Worm (Caenorhabditis elegans) whole organism, L2 larva: ENCODE measurements around the gene fbxc-34.

Experiments used
- ceh-82 ChIP-seq: fragments of 150-350 bp; optimal IDR thresholded peaks from 2 replicates; lab custom pipeline; 2014; ENCODE audit warnings: missing biosample characterization, missing genetic modification characterization
- fos-1 ChIP-seq: fragments of 150-350 bp; optimal IDR thresholded peaks from 2 replicates; lab custom pipeline; 2014; ENCODE audit warnings: missing biosample characterization, missing genetic modification characterization
- gmeb-1 ChIP-seq: fragments of 150-350 bp; optimal IDR thresholded peaks from 2 replicates; lab custom pipeline; 2014; ENCODE audit warnings: missing biosample characterization, missing genetic modification characterization
- lin-39 ChIP-seq: fragments of 150-350 bp; optimal IDR thresholded peaks from 2 replicates; lab custom pipeline; 2014; ENCODE audit warnings: missing biosample characterization, missing genetic modification reagents, missing genetic modification characterization
- mdl-1 ChIP-seq, 2 experiments: fragments of 150-350 bp in 1 of 2; sonication (generic microtip) in 1 of 2; optimal IDR thresholded peaks; 2 replicates each; lab custom pipeline; 2017; ENCODE audit warnings: missing biosample characterization in 2 of 2, missing genetic modification characterization in 2 of 2
- nhr-10 ChIP-seq: sonication (generic microtip); optimal IDR thresholded peaks from 2 replicates; lab custom pipeline; 2017; ENCODE audit warnings: missing biosample characterization, missing genetic modification characterization
- nhr-237 ChIP-seq: fragments of 150-350 bp; optimal IDR thresholded peaks from 2 replicates; lab custom pipeline; 2014; ENCODE audit warnings: missing biosample characterization, missing genetic modification characterization
- nhr-25 ChIP-seq: fragments of 150-350 bp; sonication (generic microtip); optimal IDR thresholded peaks from 3 replicates; lab custom pipeline; 2014; ENCODE audit warnings: missing biosample characterization, missing genetic modification characterization
- nhr-77 ChIP-seq: fragments of 150-350 bp; optimal IDR thresholded peaks from 2 replicates; lab custom pipeline; 2014; ENCODE audit warnings: missing biosample characterization, missing genetic modification characterization
- unc-55 ChIP-seq: fragments of 150-350 bp; sonication (generic microtip); optimal IDR thresholded peaks from 3 replicates; lab custom pipeline; 2014; ENCODE audit warnings: missing biosample characterization, missing genetic modification reagents, missing genetic modification characterization
- unc-62 ChIP-seq: fragments of 150-350 bp; optimal IDR thresholded peaks from 2 replicates; lab custom pipeline; 2014; ENCODE audit warnings: missing biosample characterization, missing genetic modification reagents, missing genetic modification characterization
- ztf-11 ChIP-seq: sonication (generic microtip); optimal IDR thresholded peaks from 2 replicates; lab custom pipeline; 2017; ENCODE audit warnings: missing biosample characterization, missing genetic modification characterization
- ztf-4 ChIP-seq: fragments of 150-350 bp; optimal IDR thresholded peaks from 2 replicates; lab custom pipeline; 2014; ENCODE audit warnings: missing biosample characterization, missing genetic modification characterization

DNA sequence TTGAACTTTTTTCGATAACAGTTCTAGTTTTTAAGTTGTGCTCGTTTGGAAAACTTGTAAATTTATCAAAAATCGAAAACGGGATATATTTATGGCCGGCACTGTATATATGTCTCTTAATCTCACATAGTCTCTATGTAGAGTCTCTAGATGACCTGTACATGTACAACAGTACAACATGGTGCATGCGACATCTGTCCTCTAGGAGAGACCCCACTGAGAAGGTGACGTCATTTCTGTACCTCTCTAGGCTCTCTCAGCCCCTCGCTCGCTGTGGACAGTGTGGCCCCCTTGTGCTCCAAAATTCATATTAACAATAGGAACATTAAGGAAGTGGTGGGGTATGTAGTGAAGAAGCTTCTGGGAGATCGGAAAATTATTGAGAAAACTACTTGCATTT lies 6.3 kb downstream of the fbxc-34 start:
- no peak for TF ChIP-seq ceh-82 (tag; lab: Kevin White, UChicago)
- TF ChIP-seq nhr-25 (tag; lab: Kevin White, UChicago): no peak
- TF ChIP-seq lin-39 (tag; lab: Kevin White, UChicago): no peak
- no peak for TF ChIP-seq gmeb-1 (tag; lab: Kevin White, UChicago)
- no peak for TF ChIP-seq ztf-11 (tag; lab: Kevin White, UChicago)
- no peak for TF ChIP-seq nhr-77 (tag; lab: Kevin White, UChicago)
- no peak for TF ChIP-seq nhr-237 (tag; lab: Kevin White, UChicago)
- TF ChIP-seq nhr-10 (tag; lab: Kevin White, UChicago): no peak
- TF ChIP-seq unc-55 (GFP tag; lab: Kevin White, UChicago): no peak
- no peak for TF ChIP-seq fos-1
- TF ChIP-seq mdl-1 (tag; optimal IDR thresholded peaks at IDR 0.05; lab: Kevin White, UChicago): no peak
- TF ChIP-seq ztf-4: no peak
- no peak for TF ChIP-seq unc-62
